Fruit fly (Drosophila melanogaster): ENCODE results near the gene CG31365.

The CG31365 gene

dm6 chr3R:23156865-23157515 lies 30.8 kb upstream of the CG31365 start (continued):
- TF ChIP-seq CG32006 (GFP tag; optimal IDR thresholded peaks at IDR 0.05) (peak; percentile 29), CG9139 (GFP tag; optimal IDR thresholded peaks at IDR 0.05) (no peak), spab (GFP tag; optimal IDR thresholded peaks at IDR 0.05) (peak; percentile 27), vri (GFP tag; optimal IDR thresholded peaks at IDR 0.05) (no peak), achi (GFP tag; optimal IDR thresholded peaks at IDR 0.05) (peak; percentile 7), OdsH (GFP tag; optimal IDR thresholded peaks at IDR 0.05) (no peak), salr (GFP tag; optimal IDR thresholded peaks at IDR 0.05) (no peak), lz (GFP tag; optimal IDR thresholded peaks at IDR 0.05) (no peak)

- no peak for TF ChIP-seq Met (GFP tag; optimal IDR thresholded peaks at IDR 0.05)
- TF ChIP-seq CG10669 (GFP tag; optimal IDR thresholded peaks at IDR 0.05) = no peak
- TF ChIP-seq Sox15 (GFP tag; optimal IDR thresholded peaks at IDR 0.05) = no peak
- TF ChIP-seq ss (GFP tag; optimal IDR thresholded peaks at IDR 0.05) = no peak
- no peak for TF ChIP-seq topi (GFP tag; optimal IDR thresholded peaks at IDR 0.05)
- no peak for TF ChIP-seq CG11294 (GFP tag; IDR thresholded peaks at IDR 0.05)
- TF ChIP-seq CG34406 (GFP tag; optimal IDR thresholded peaks at IDR 0.05) = no peak
Observed at dm6 chr3R:23156347-23156864, 30.2 kb upstream of the CG31365 start.

- TF ChIP-seq Lpt (GFP tag; optimal IDR thresholded peaks at IDR 0.05) = no peak
- peak; percentile 69 for TF ChIP-seq net (GFP tag; optimal IDR thresholded peaks at IDR 0.05)
- TF ChIP-seq ss (GFP tag; optimal IDR thresholded peaks at IDR 0.05) = peak; percentile 76 to 90
- TF ChIP-seq Hr4 (GFP tag; optimal IDR thresholded peaks at IDR 0.05) = peak; percentile 10
- TF ChIP-seq Sox102F (GFP tag; optimal IDR thresholded peaks at IDR 0.05) = peak; percentile 77
- peak; percentile 85 for TF ChIP-seq esn (GFP tag; optimal IDR thresholded peaks at IDR 0.05)
- peak; percentile 32; the same call in 1 of the 2 replicates for TF ChIP-seq Gug (GFP tag; IDR thresholded peaks at IDR 0.05)
- TF ChIP-seq dsx (GFP tag; optimal IDR thresholded peaks at IDR 0.05; ENCODE audit: poor library complexity, severe bottlenecking) = peak; percentile 65
- TF ChIP-seq CG7368 (GFP tag; optimal IDR thresholded peaks at IDR 0.05) = peak; percentile 27
- peak; percentile 91 for TF ChIP-seq svp (GFP tag)
- peak; percentile 52 to 77 for TF ChIP-seq salr (GFP tag; optimal IDR thresholded peaks at IDR 0.05)
- peak; percentile 52 for TF ChIP-seq CG32006 (GFP tag; optimal IDR thresholded peaks at IDR 0.05)
- peak; percentile 72 for TF ChIP-seq CG11902 (GFP tag; optimal IDR thresholded peaks at IDR 0.05)
- no peak for TF ChIP-seq Smox (GFP tag; optimal IDR thresholded peaks at IDR 0.05)
- peak; percentile 81 for TF ChIP-seq CG3919 (GFP tag; optimal IDR thresholded peaks at IDR 0.05)
- peak; percentile 8 for TF ChIP-seq Ets21C (GFP tag; optimal IDR thresholded peaks at IDR 0.05)
- 0 out of 3 replicates have a peak, but pooled peaks have one; percentile 34 for TF ChIP-seq eg (GFP tag; IDR thresholded peaks at IDR 0.05)
- TF ChIP-seq OdsH (GFP tag; optimal IDR thresholded peaks at IDR 0.05) = peak; percentile 75
- TF ChIP-seq CG31627 (GFP tag; optimal IDR thresholded peaks at IDR 0.05) = peak; percentile 36
- TF ChIP-seq Ets96B (tag; optimal IDR thresholded peaks at IDR 0.05) = peak; percentile 89
- TF ChIP-seq CG4318 (GFP tag; optimal IDR thresholded peaks at IDR 0.05) = no peak
- peak; percentile 18 for TF ChIP-seq Eip93F (GFP tag; optimal IDR thresholded peaks at IDR 0.05)
- peak; percentile 58 for TF ChIP-seq CG11294 (GFP tag; IDR thresholded peaks at IDR 0.05)
- no peak for TF ChIP-seq Hr38 (GFP tag; optimal IDR thresholded peaks at IDR 0.05)
- TF ChIP-seq dac (GFP tag; optimal IDR thresholded peaks at IDR 0.05) = no peak
- TF ChIP-seq achi (GFP tag; optimal IDR thresholded peaks at IDR 0.05) = peak; percentile 86
- peak; percentile 90 for TF ChIP-seq spab (GFP tag; optimal IDR thresholded peaks at IDR 0.05)
- peak; percentile 79 for TF ChIP-seq CG6163 (GFP tag; IDR thresholded peaks at IDR 0.05)
- peak; percentile 90 for TF ChIP-seq CG8632 (GFP tag; optimal IDR thresholded peaks at IDR 0.05)
- peak; percentile 83 for TF ChIP-seq acj6 (GFP tag; optimal IDR thresholded peaks at IDR 0.05)
- TF ChIP-seq CG1621 (tag; optimal IDR thresholded peaks at IDR 0.05) = peak; percentile 63
- TF ChIP-seq CG11762 (GFP tag; optimal IDR thresholded peaks at IDR 0.05; ENCODE audit: insufficient read depth) = peak; percentile 53
- TF ChIP-seq pdm3 (GFP tag; optimal IDR thresholded peaks at IDR 0.05) = no peak
- peak; percentile 90 for TF ChIP-seq CG3032 (tag; optimal IDR thresholded peaks at IDR 0.05)
- peak; percentile 56 for TF ChIP-seq cyc (GFP tag; optimal IDR thresholded peaks at IDR 0.05)
- TF ChIP-seq CG16779 (tag; optimal IDR thresholded peaks at IDR 0.05) = peak; percentile 78
- TF ChIP-seq CG8319 (GFP tag; optimal IDR thresholded peaks at IDR 0.05) = peak; percentile 24
- peak; percentile 87 for TF ChIP-seq CG10669 (GFP tag; optimal IDR thresholded peaks at IDR 0.05)
Observed at dm6 chr3R:23149021-23149571, 22.9 kb upstream of the CG31365 start.
